Fruit fly (Drosophila melanogaster): Measurements from ENCODE around the gene CG1907.
A peak's percentile ranks its signal among the peaks of the same experiment; 100 is the strongest.

CG1907 gene

dm6 chr3R:29591481-29592138 lies 27.3 kb upstream of the CG1907 start, which contains the start of gene alph (continued):
- TF ChIP-seq fd3F (GFP tag; optimal IDR thresholded peaks at IDR 0.05) (no peak), E2f1 (GFP tag; IDR thresholded peaks at IDR 0.05) (no peak), CG12391 (tag; optimal IDR thresholded peaks at IDR 0.05) (peak; percentile 51), slp2 (GFP tag; optimal IDR thresholded peaks at IDR 0.05) (no peak), Hmx (GFP tag; optimal IDR thresholded peaks at IDR 0.05) (no peak), vvl (GFP tag; IDR thresholded peaks at IDR 0.05) (peak; percentile 61), Side (GFP tag; optimal IDR thresholded peaks at IDR 0.05) (peak; percentile 5), grau (tag; optimal IDR thresholded peaks at IDR 0.05) (peak; percentile 5), CG17361 (GFP tag; IDR thresholded peaks at IDR 0.05) (no peak; the same call in 2 of the 3 replicates), Bteb2 (GFP tag; optimal IDR thresholded peaks at IDR 0.05) (peak; percentile 15), CG6765 (GFP tag; optimal IDR thresholded peaks at IDR 0.05) (no peak), HLH4C (GFP tag; IDR thresholded peaks at IDR 0.05; ENCODE audit: partially characterized antibody) (peak; percentile 96), YL-1 (GFP tag; optimal IDR thresholded peaks at IDR 0.05) (peak; percentile 77), CG6791 (GFP tag; IDR thresholded peaks at IDR 0.05; ENCODE audit: partially characterized antibody) (peak; percentile 99), dmrt99B (tag; optimal IDR thresholded peaks at IDR 0.05) (peak; percentile 4), phol (tag; optimal IDR thresholded peaks at IDR 0.05) (peak; percentile 42), CG8388 (GFP tag; optimal IDR thresholded peaks at IDR 0.05) (no peak), CG3838 (GFP tag; optimal IDR thresholded peaks at IDR 0.05) (no peak), CG30020 (tag; optimal IDR thresholded peaks at IDR 0.05) (no peak), Elba2 (GFP tag; optimal IDR thresholded peaks at IDR 0.05) (peak; percentile 97), CG11247 (GFP tag; IDR thresholded peaks at IDR 0.05) (no peak), CG1529 (GFP tag; optimal IDR thresholded peaks at IDR 0.05) (no peak), knrl (GFP tag; IDR thresholded peaks at IDR 0.05; ENCODE audit: partially characterized antibody) (peak; percentile 98), Sin3A (optimal IDR thresholded peaks at IDR 0.05) (peak; percentile 78), bigmax (GFP tag; optimal IDR thresholded peaks at IDR 0.05) (peak; percentile 18), Meics (GFP tag; optimal IDR thresholded peaks at IDR 0.05) (peak; percentile 40), rib (GFP tag; IDR thresholded peaks at IDR 0.05) (no peak), CG10565 (GFP tag; optimal IDR thresholded peaks at IDR 0.05) (no peak), Oaz (GFP tag; IDR thresholded peaks at IDR 0.05) (no peak), ERR (GFP tag; optimal IDR thresholded peaks at IDR 0.05) (peak; percentile 35), CG11398 (GFP tag; optimal IDR thresholded peaks at IDR 0.05) (peak; percentile 54), btn (GFP tag; optimal IDR thresholded peaks at IDR 0.05) (peak; percentile 46), esg (GFP tag; conservative IDR thresholded peaks at IDR 0.05) (no peak), CG33213 (GFP tag; optimal IDR thresholded peaks at IDR 0.05) (peak; percentile 58), NFAT (GFP tag; IDR thresholded peaks at IDR 0.05) (peak; percentile 59; the same call in 1 of the 2 replicates), CkIIα-i1 (GFP tag; IDR thresholded peaks at IDR 0.05) (no peak), nerfin-2 (GFP tag; IDR thresholded peaks at IDR 0.05; ENCODE audit: partially characterized antibody) (peak; percentile 93), CG6854 (GFP tag; optimal IDR thresholded peaks at IDR 0.05) (peak; percentile 27), zfh2 (GFP tag; optimal IDR thresholded peaks at IDR 0.05) (peak; percentile 7), crp (GFP tag; optimal IDR thresholded peaks at IDR 0.05) (peak in 1 of 2 experiments; percentile 59), nmo (GFP tag; optimal IDR thresholded peaks at IDR 0.05) (peak; percentile 45), Mes4 (GFP tag; optimal IDR thresholded peaks at IDR 0.05) (no peak), Ssrp (tag; optimal IDR thresholded peaks at IDR 0.05) (no peak), Drgx (GFP tag; IDR thresholded peaks at IDR 0.05) (peak; percentile 18; the same call in 1 of the 2 replicates), sd (tag; optimal IDR thresholded peaks at IDR 0.05) (no peak), Spps (tag; optimal IDR thresholded peaks at IDR 0.05) (no peak), HHEX (GFP tag; optimal IDR thresholded peaks at IDR 0.05) (peak; percentile 8), CG34224 (GFP tag; IDR thresholded peaks at IDR 0.05; ENCODE audit: partially characterized antibody) (peak; percentile 93), CG14965 (GFP tag; optimal IDR thresholded peaks at IDR 0.05; ENCODE audit: borderline replicate concordance) (no peak), CG2875 (GFP tag; optimal IDR thresholded peaks at IDR 0.05) (peak; percentile 43)
